Fruit fly (Drosophila melanogaster) whole organism, embryonic: Measurements from ENCODE around the gene Pits.

Experiments
- Adf1 ChIP-seq: fragments of 200-800 bp; sonication (Bioruptor generic); IDR thresholded peaks from 2 replicates; pipeline ENCODE4 v1.3.6; 2022; ENCODE audit warnings: missing biosample characterization, missing genetic modification characterization
- BtbVII ChIP-seq: fragments of 200-800 bp; sonication (Bioruptor generic); optimal IDR thresholded peaks from 3 replicates; lab custom pipeline; 2017; ENCODE audit warnings: missing biosample characterization, mild to moderate bottlenecking, missing genetic modification characterization
- CG10267 ChIP-seq: fragments of 200-800 bp; sonication (Bioruptor generic); optimal IDR thresholded peaks from 2 replicates; lab custom pipeline; 2018; ENCODE audit warnings: missing biosample characterization, mild to moderate bottlenecking, missing genetic modification characterization, moderate library complexity
- CG10366 ChIP-seq: fragments of 200-800 bp; sonication (Bioruptor generic); IDR thresholded peaks from 2 replicates; pipeline ENCODE4 v1.3.6; 2022; ENCODE audit warnings: missing biosample characterization, missing genetic modification characterization
- CG12236 ChIP-seq: fragments of 200-800 bp; sonication (Bioruptor generic); optimal IDR thresholded peaks from 2 replicates; lab custom pipeline; 2016; ENCODE audit warnings: missing biosample characterization, missing genetic modification characterization
- CG12659 ChIP-seq: fragments of 200-800 bp; sonication (Bioruptor generic); optimal IDR thresholded peaks from 3 replicates; lab custom pipeline; 2017; ENCODE audit warnings: mild to moderate bottlenecking, missing biosample characterization, missing genetic modification reagents, missing genetic modification characterization
- CG13123 ChIP-seq: fragments of 200-800 bp; sonication (Bioruptor generic); optimal IDR thresholded peaks from 2 replicates; lab custom pipeline; 2016; ENCODE audit warnings: missing biosample characterization, missing genetic modification characterization
- CG13624 ChIP-seq: fragments of 200-800 bp; sonication (Bioruptor generic); optimal IDR thresholded peaks from 2 replicates; lab custom pipeline; 2016; ENCODE audit warnings: missing biosample characterization, missing genetic modification characterization
- CG14441 ChIP-seq: fragments of 200-800 bp; sonication (Bioruptor generic); IDR thresholded peaks from 2 replicates; pipeline ENCODE4 v1.3.6; 2022; ENCODE audit warnings: missing biosample characterization, missing genetic modification characterization
- CG15479 ChIP-seq: fragments of 200-800 bp; sonication (Bioruptor generic); optimal IDR thresholded peaks from 3 replicates; lab custom pipeline; 2019; ENCODE audit warnings: missing biosample characterization, mild to moderate bottlenecking, missing genetic modification characterization, moderate library complexity
- CG15696 ChIP-seq: fragments of 200-800 bp; sonication (Bioruptor generic); optimal IDR thresholded peaks from 2 replicates; lab custom pipeline; 2019; ENCODE audit warnings: missing biosample characterization, mild to moderate bottlenecking, missing genetic modification characterization, moderate library complexity
- CG3995 ChIP-seq: fragments of 200-800 bp; sonication (Bioruptor generic); optimal IDR thresholded peaks from 3 replicates; lab custom pipeline; 2016; ENCODE audit warnings: missing biosample characterization, missing genetic modification characterization
- CG6272 ChIP-seq: fragments of 200-800 bp; sonication (Bioruptor generic); IDR thresholded peaks from 2 replicates; pipeline ENCODE4 v1.3.6; 2022; ENCODE audit warnings: missing biosample characterization, missing genetic modification characterization
- CG6654 ChIP-seq: fragments of 200-800 bp; sonication (Bioruptor generic); optimal IDR thresholded peaks from 2 replicates; lab custom pipeline; 2017; ENCODE audit warnings: missing biosample characterization, mild to moderate bottlenecking, missing genetic modification characterization
- CG7556 ChIP-seq: fragments of 200-800 bp; sonication (Bioruptor generic); optimal IDR thresholded peaks from 2 replicates; lab custom pipeline; 2017; ENCODE audit warnings: missing biosample characterization, mild to moderate bottlenecking, missing genetic modification characterization
- CG8089 ChIP-seq: fragments of 200-800 bp; sonication (Bioruptor generic); optimal IDR thresholded peaks from 3 replicates; lab custom pipeline; 2016; ENCODE audit warnings: missing biosample characterization, missing genetic modification characterization
- Fer3 ChIP-seq: fragments of 200-800 bp; sonication (Bioruptor generic); optimal IDR thresholded peaks from 2 replicates; lab custom pipeline; 2018; ENCODE audit warnings: missing biosample characterization, mild to moderate bottlenecking, missing genetic modification characterization, moderate library complexity
- HHEX ChIP-seq: fragments of 200-800 bp; sonication (Bioruptor generic); optimal IDR thresholded peaks from 3 replicates; lab custom pipeline; 2017; ENCODE audit warnings: missing biosample characterization, mild to moderate bottlenecking, missing genetic modification characterization, missing genetic modification reagents
- Kr ChIP-seq: fragments of 200-800 bp; sonication (Bioruptor generic); optimal IDR thresholded peaks from 2 replicates; lab custom pipeline; 2017; ENCODE audit warnings: missing biosample characterization, mild to moderate bottlenecking, missing genetic modification characterization
- Lim3 ChIP-seq: fragments of 200-800 bp; sonication (Bioruptor generic); IDR thresholded peaks from 2 replicates; pipeline ENCODE4 v1.3.6; 2022; ENCODE audit warnings: missing biosample characterization, missing genetic modification characterization
- MTF-1 ChIP-seq: fragments of 200-800 bp; sonication (Bioruptor generic); optimal IDR thresholded peaks from 2 replicates; lab custom pipeline; 2018; ENCODE audit warnings: missing biosample characterization, mild to moderate bottlenecking, missing genetic modification characterization, borderline replicate concordance
- Ravus ChIP-seq: fragments of 200-800 bp; sonication (Bioruptor generic); IDR thresholded peaks from 2 replicates; pipeline ENCODE4 v1.3.6; 2022; ENCODE audit warnings: missing biosample characterization, missing genetic modification characterization
- Rx ChIP-seq: fragments of 200-800 bp; sonication (Bioruptor generic); IDR thresholded peaks from 2 replicates; pipeline ENCODE4 v1.3.6; 2022; ENCODE audit warnings: missing biosample characterization, missing genetic modification characterization
- Usf ChIP-seq: fragments of 200-800 bp; sonication (Bioruptor generic); optimal IDR thresholded peaks from 2 replicates; lab custom pipeline; 2017; ENCODE audit warnings: missing genotype, missing biosample characterization, missing genetic modification characterization
- YL-1 ChIP-seq: fragments of 200-800 bp; sonication (Bioruptor generic); optimal IDR thresholded peaks from 3 replicates; lab custom pipeline; 2017; ENCODE audit warnings: missing biosample characterization, mild to moderate bottlenecking, missing genetic modification characterization
- az2 ChIP-seq: fragments of 200-800 bp; sonication (Bioruptor generic); optimal IDR thresholded peaks from 3 replicates; lab custom pipeline; 2016; ENCODE audit warnings: missing biosample characterization, missing genetic modification characterization
- bsh ChIP-seq, 2 experiments: fragments of 200-800 bp; sonication (Bioruptor generic); optimal IDR thresholded peaks; 2 replicates each; lab custom pipeline; 2017 to 2018; ENCODE audit warnings: mild to moderate bottlenecking in 2 of 2, missing biosample characterization in 2 of 2, missing genetic modification characterization in 2 of 2, moderate library complexity in 1 of 2
- caup ChIP-seq: fragments of 200-800 bp; sonication (Bioruptor generic); optimal IDR thresholded peaks from 3 replicates; lab custom pipeline; 2017; ENCODE audit warnings: missing biosample characterization, mild to moderate bottlenecking, missing genetic modification characterization, moderate library complexity; ENCODE audit not compliant: severe bottlenecking
- chn ChIP-seq: fragments of 200-800 bp; sonication (Bioruptor generic); optimal IDR thresholded peaks from 2 replicates; lab custom pipeline; 2016; ENCODE audit warnings: missing biosample characterization, missing genetic modification characterization
- corto ChIP-seq: fragments of 200-800 bp; sonication (Bioruptor generic); optimal IDR thresholded peaks from 2 replicates; lab custom pipeline; 2016; ENCODE audit warnings: missing biosample characterization, mild to moderate bottlenecking, missing genetic modification characterization, moderate library complexity
- disco-r ChIP-seq: fragments of 200-800 bp; sonication (Bioruptor generic); optimal IDR thresholded peaks from 2 replicates; lab custom pipeline; 2016; ENCODE audit warnings: missing biosample characterization, missing genetic modification characterization
- en ChIP-seq: fragments of 200-800 bp; sonication (Bioruptor generic); optimal IDR thresholded peaks from 2 replicates; lab custom pipeline; 2016; ENCODE audit warnings: missing biosample characterization, missing genetic modification characterization
- ewg ChIP-seq: fragments of 200-800 bp; sonication (Bioruptor generic); optimal IDR thresholded peaks from 3 replicates; lab custom pipeline; 2017; ENCODE audit warnings: mild to moderate bottlenecking, missing biosample characterization, missing genetic modification reagents, missing genetic modification characterization
- fd3F ChIP-seq: fragments of 200-800 bp; sonication (Bioruptor generic); optimal IDR thresholded peaks from 2 replicates; lab custom pipeline; 2018; ENCODE audit warnings: missing biosample characterization, mild to moderate bottlenecking, missing genetic modification characterization, moderate library complexity
- gcm ChIP-seq: fragments of 200-800 bp; sonication (Bioruptor generic); optimal IDR thresholded peaks from 2 replicates; lab custom pipeline; 2019; ENCODE audit warnings: missing biosample characterization, mild to moderate bottlenecking, missing genetic modification characterization, moderate library complexity
- gcm2 ChIP-seq: fragments of 200-800 bp; sonication (Bioruptor generic); optimal IDR thresholded peaks from 2 replicates; lab custom pipeline; 2016; ENCODE audit warnings: missing biosample characterization, missing genetic modification characterization
- gsb-n ChIP-seq: fragments of 200-800 bp; sonication (Bioruptor generic); optimal IDR thresholded peaks from 3 replicates; lab custom pipeline; 2018; ENCODE audit warnings: missing biosample characterization, mild to moderate bottlenecking, missing genetic modification characterization
- jumu ChIP-seq: fragments of 200-800 bp; sonication (Bioruptor generic); optimal IDR thresholded peaks from 3 replicates; lab custom pipeline; 2016; ENCODE audit warnings: missing biosample characterization, missing genetic modification characterization
- kay ChIP-seq: fragments of 200-800 bp; sonication (Bioruptor generic); optimal IDR thresholded peaks from 2 replicates; lab custom pipeline; 2016; ENCODE audit warnings: missing biosample characterization, missing genetic modification characterization
- mam ChIP-seq: fragments of 200-800 bp; sonication (Bioruptor generic); optimal IDR thresholded peaks from 3 replicates; lab custom pipeline; 2016; ENCODE audit warnings: missing biosample characterization, missing genetic modification characterization
- nerfin-2 ChIP-seq: fragments of 200-800 bp; sonication (Bioruptor generic); IDR thresholded peaks from 2 replicates; pipeline ENCODE4 v1.3.6; 2022; ENCODE audit warnings: missing biosample characterization, missing genetic modification characterization; ENCODE audit not compliant: partially characterized antibody
- onecut ChIP-seq: fragments of 200-800 bp; sonication (Bioruptor generic); IDR thresholded peaks from 2 replicates; pipeline ENCODE4 v1.3.6; 2022; ENCODE audit warnings: missing biosample characterization, missing genetic modification characterization
- phol ChIP-seq: fragments of 200-800 bp; sonication (Bioruptor generic); optimal IDR thresholded peaks from 3 replicates; lab custom pipeline; 2018; ENCODE audit warnings: missing biosample characterization, mild to moderate bottlenecking, missing genetic modification characterization, moderate library complexity
- row ChIP-seq: fragments of 200-800 bp; sonication (Bioruptor generic); IDR thresholded peaks from 3 replicates; pipeline ENCODE4 v1.3.6; 2022; ENCODE audit warnings: missing biosample characterization, missing genetic modification characterization
- schlank ChIP-seq: fragments of 200-800 bp; sonication (Bioruptor generic); optimal IDR thresholded peaks from 2 replicates; lab custom pipeline; 2018; ENCODE audit warnings: missing biosample characterization, mild to moderate bottlenecking, missing genetic modification characterization
- sens ChIP-seq: fragments of 200-800 bp; sonication (Bioruptor generic); peaks from one replicate; lab custom pipeline; 2016; ENCODE audit warnings: missing biosample characterization, missing genetic modification characterization
- sqz ChIP-seq: fragments of 200-800 bp; sonication (Bioruptor generic); optimal IDR thresholded peaks from 3 replicates; lab custom pipeline; 2018; ENCODE audit warnings: missing biosample characterization, mild to moderate bottlenecking, missing genetic modification characterization
- tin ChIP-seq: fragments of 200-800 bp; sonication (Bioruptor generic); optimal IDR thresholded peaks from 3 replicates; lab custom pipeline; 2016; ENCODE audit warnings: missing biosample characterization, missing genetic modification characterization
- trem ChIP-seq: fragments of 200-800 bp; optimal IDR thresholded peaks from 3 replicates; lab custom pipeline; 2019; ENCODE audit warnings: missing biosample characterization, mild to moderate bottlenecking, missing genetic modification characterization, moderate library complexity

Gene Pits

DNA sequence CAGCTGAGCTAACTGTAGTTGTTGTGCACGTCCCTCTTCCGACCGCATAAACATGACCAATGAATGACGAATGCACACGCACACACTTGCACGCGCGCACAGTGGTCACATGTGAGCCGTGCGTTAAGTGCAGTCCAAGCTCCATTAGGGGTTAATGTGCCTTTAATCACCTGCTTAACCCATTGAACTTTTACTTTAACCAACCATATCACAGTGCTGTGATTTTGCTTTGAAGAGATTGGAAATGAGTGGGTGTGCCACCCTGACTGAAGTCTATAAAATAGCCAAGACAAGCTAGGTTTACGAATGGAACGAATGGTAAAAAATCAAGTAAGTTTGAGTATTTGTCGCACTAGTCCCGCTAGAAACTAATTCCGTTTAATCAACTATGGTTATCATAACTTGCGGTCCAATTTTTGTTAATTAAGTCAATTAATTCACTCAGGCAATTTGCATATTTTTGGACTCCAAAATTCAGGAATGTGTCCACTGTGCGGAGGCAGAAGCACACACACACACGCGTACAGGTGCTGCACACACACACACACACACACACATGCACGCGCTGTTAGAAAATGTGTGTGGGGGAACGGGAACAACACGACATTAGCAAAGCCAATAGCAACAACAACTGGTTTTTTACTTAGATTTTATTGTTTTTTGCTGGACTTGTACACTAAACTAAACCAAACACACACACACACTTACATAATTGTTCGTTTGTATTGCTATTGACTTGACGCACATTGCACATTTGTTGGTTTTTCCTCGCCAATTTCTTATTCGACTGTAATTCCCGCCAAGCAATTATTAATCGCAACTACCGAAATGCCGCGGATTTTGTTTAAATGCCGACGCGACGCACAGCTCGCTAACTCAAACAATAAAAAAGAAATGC, 8.5 kb upstream of the Pits start (continued):
- TF ChIP-seq corto (GFP tag; lab: Kevin White, UChicago) (no peak), CG10267 (tag; lab: Kevin White, UChicago) (peak; percentile 32), CG12659 (peak; percentile 11), bsh (GFP tag; optimal IDR thresholded peaks at IDR 0.05; lab: Kevin White, UChicago) (peak; percentile 39 to 62), trem (tag; lab: Kevin White, UChicago) (no peak), CG3995 (GFP tag; lab: Kevin White, UChicago) (no peak), HHEX (GFP tag; lab: Kevin White, UChicago) (peak; percentile 20), CG15479 (GFP tag; lab: Kevin White, UChicago) (peak; percentile 60), CG14441 (no peak), CG13123 (peak; percentile 27), chn (peak; percentile 13), mam (GFP tag; lab: Kevin White, UChicago) (peak; percentile 21), Ravus (GFP tag; lab: Robert Waterston, UW) (no peak), CG15696 (tag; lab: Kevin White, UChicago) (peak; percentile 35), schlank (no peak), gcm (GFP tag; lab: Kevin White, UChicago) (peak; percentile 41), sens (GFP tag; lab: Kevin White, UChicago) (peak; percentile 93), caup (peak; percentile 22), YL-1 (no peak), tin (GFP tag; lab: Kevin White, UChicago) (peak; percentile 46), BtbVII (peak; percentile 16), CG10366 (GFP tag; lab: Robert Waterston, UW) (no peak), phol (tag; lab: Kevin White, UChicago) (peak; percentile 63), MTF-1 (GFP tag; lab: Kevin White, UChicago) (no peak), jumu (peak; percentile 35), nerfin-2 (peak; percentile 14; the same call in 1 of the 2 replicates), Rx (GFP tag; lab: Robert Waterston, UW) (no peak), CG7556 (peak; percentile 69), CG6272 (GFP tag; lab: Robert Waterston, UW) (no peak), fd3F (GFP tag; lab: Kevin White, UChicago) (no peak), kay (GFP tag; lab: Kevin White, UChicago) (peak; percentile 77), Usf (GFP tag; lab: Kevin White, UChicago) (peak; percentile 18), Lim3 (GFP tag; lab: Robert Waterston, UW) (no peak), row (peak; percentile 77), onecut (GFP tag; lab: Robert Waterston, UW) (no peak), en (peak; percentile 15), Kr (GFP tag; lab: Kevin White, UChicago) (no peak), CG8089 (GFP tag; lab: Kevin White, UChicago) (peak; percentile 11), disco-r (GFP tag; lab: Kevin White, UChicago) (peak; percentile 52), sqz (GFP tag; lab: Kevin White, UChicago) (no peak), gcm2 (GFP tag; lab: Kevin White, UChicago) (no peak), CG13624 (GFP tag; lab: Kevin White, UChicago) (peak; percentile 12), CG12236 (GFP tag; lab: Kevin White, UChicago) (peak; percentile 23), ewg (GFP tag; lab: Kevin White, UChicago) (peak; percentile 8), az2 (peak; percentile 35), Adf1 (peak; percentile 79), CG6654 (GFP tag; lab: Kevin White, UChicago) (peak; percentile 32), gsb-n (tag; lab: Kevin White, UChicago) (peak; percentile 35), Fer3 (peak; percentile 32)
